Worm (Caenorhabditis elegans): Measurements from ENCODE around the gene nrde-2.

nrde-2 gene

DNA sequence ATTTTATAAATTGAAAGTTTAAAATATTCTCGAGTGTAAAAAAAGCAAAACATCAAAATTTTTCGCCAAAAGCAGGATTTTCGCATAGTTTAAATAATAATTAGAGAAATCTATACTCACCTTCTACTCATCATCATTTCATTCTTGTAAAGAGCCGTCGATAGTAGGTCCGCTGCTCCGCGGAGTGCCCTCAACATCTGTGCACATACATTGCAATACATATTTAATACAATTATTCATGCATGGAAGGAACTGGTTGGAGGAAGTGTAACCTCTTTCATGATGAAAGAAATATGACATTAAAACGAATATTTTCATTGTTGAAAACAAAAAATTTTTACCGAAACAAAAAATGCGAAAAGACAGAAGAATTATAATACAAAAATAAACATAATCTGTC, 5.1 kb downstream of the nrde-2 start, which contains the start of gene mrps-14 (continued):
- no peak for TF ChIP-seq F57C9.4 (tag; optimal IDR thresholded peaks at IDR 0.05)
- TF ChIP-seq attf-3 (GFP tag; conservative IDR thresholded peaks at IDR 0.05), result no peak
- TF ChIP-seq F39B2.1 (GFP tag; IDR thresholded peaks at IDR 0.05), result no peak
- TF ChIP-seq pha-4 (tag; optimal IDR thresholded peaks at IDR 0.05), result no peak
- TF ChIP-seq cebp-1 (GFP tag; IDR thresholded peaks at IDR 0.05), result no peak
- TF ChIP-seq cebp-1 (tag; optimal IDR thresholded peaks at IDR 0.05), result no peak
- no peak for TF ChIP-seq ceh-79 (tag; optimal IDR thresholded peaks at IDR 0.05)
- TF ChIP-seq egl-44 (GFP tag; IDR thresholded peaks at IDR 0.05), result no peak
- TF ChIP-seq hsf-1 (GFP tag; IDR thresholded peaks at IDR 0.05), result peak; percentile 70; the same call in 1 of the 2 replicates
- TF ChIP-seq T26A5.8 (tag; optimal IDR thresholded peaks at IDR 0.05), result no peak
- TF ChIP-seq mes-4 (tag; optimal IDR thresholded peaks at IDR 0.05), result no peak
- TF ChIP-seq repo-1 (tag; optimal IDR thresholded peaks at IDR 0.05), result peak; percentile 34
- TF ChIP-seq ztf-26 (tag; optimal IDR thresholded peaks at IDR 0.05), result no peak
- TF ChIP-seq unc-130 (GFP tag; optimal IDR thresholded peaks at IDR 0.05), result no peak
- TF ChIP-seq bed-1 (GFP tag; IDR thresholded peaks at IDR 0.05), result no peak
- TF ChIP-seq attf-6 (GFP tag; IDR thresholded peaks at IDR 0.05), result no peak
- no peak for TF ChIP-seq hlh-26 (GFP tag; conservative IDR thresholded peaks at IDR 0.05)
- TF ChIP-seq efl-1 (GFP tag; optimal IDR thresholded peaks at IDR 0.05), result no peak
- TF ChIP-seq nfya-1 (tag; optimal IDR thresholded peaks at IDR 0.05; ENCODE audit: borderline replicate concordance, insufficient read depth), result no peak
- no peak for TF ChIP-seq hlh-12 (tag; optimal IDR thresholded peaks at IDR 0.05)
- TF ChIP-seq hrde-1 (tag; optimal IDR thresholded peaks at IDR 0.05; ENCODE audit: borderline replicate concordance), result peak; percentile 76
- no peak for TF ChIP-seq ztf-25 (GFP tag; IDR thresholded peaks at IDR 0.05)
- no peak for TF ChIP-seq mel-28 (tag; optimal IDR thresholded peaks at IDR 0.05; ENCODE audit: borderline replicate concordance)
- TF ChIP-seq bed-2 (GFP tag; IDR thresholded peaks at IDR 0.05), result no peak
- TF ChIP-seq madf-6 (GFP tag; IDR thresholded peaks at IDR 0.05), result no peak; the same call in 1 of the 2 replicates
- TF ChIP-seq lag-1 (GFP tag; IDR thresholded peaks at IDR 0.05), result no peak
- TF ChIP-seq hmg-20 (GFP tag; IDR thresholded peaks at IDR 0.05), result no peak
- 0 out of 2 replicates have a peak, but pooled peaks have one; percentile 11 for TF ChIP-seq ceh-40 (GFP tag; IDR thresholded peaks at IDR 0.05)
- no peak for TF ChIP-seq F37B4.10 (GFP tag; IDR thresholded peaks at IDR 0.05)
- no peak for TF ChIP-seq nhr-90 (tag; optimal IDR thresholded peaks at IDR 0.05)
- TF ChIP-seq madf-10 (tag; optimal IDR thresholded peaks at IDR 0.05), result no peak
- no peak for TF ChIP-seq let-607 (tag; optimal IDR thresholded peaks at IDR 0.05)
- TF ChIP-seq pbrm-1 (GFP tag; IDR thresholded peaks at IDR 0.05), result no peak
- TF ChIP-seq Y53G8AR.9 (GFP tag; conservative IDR thresholded peaks at IDR 0.05), result peak; percentile 53
- TF ChIP-seq ama-1 (optimal IDR thresholded peaks at IDR 0.05), result no peak
- peak in 1 of 2 experiments; percentile 83 for TF ChIP-seq ama-1 (GFP tag; optimal IDR thresholded peaks at IDR 0.05)
- TF ChIP-seq tbx-9 (tag; optimal IDR thresholded peaks at IDR 0.05; ENCODE audit: borderline replicate concordance), result no peak
- TF ChIP-seq F23B12.7 (tag; optimal IDR thresholded peaks at IDR 0.05; ENCODE audit: insufficient read depth), result no peak

DNA sequence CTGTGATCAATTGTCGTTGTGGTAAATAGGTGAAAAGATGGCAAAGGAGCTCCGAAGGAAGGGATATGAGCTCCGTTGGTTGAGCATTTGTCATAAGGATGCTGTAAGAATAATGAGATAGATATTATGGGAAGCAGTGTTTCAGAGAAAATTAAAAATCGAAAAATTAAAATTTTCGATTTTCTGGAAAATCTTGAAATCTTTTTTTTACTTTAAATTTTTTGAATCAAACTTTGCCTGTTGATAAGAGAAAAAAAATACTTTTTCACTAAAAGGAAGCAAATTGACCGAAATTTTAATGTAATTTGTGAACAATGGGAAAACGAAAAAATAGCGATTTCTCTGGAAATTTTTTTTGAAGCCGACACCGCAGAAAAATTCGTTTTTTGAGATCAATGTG, 7.8 kb downstream of the nrde-2 start, which contains the start of gene mec-15:
TSS of gene mec-15 (minus strand) at position 101 of the 400 bp plus-strand sequence.
- TF ChIP-seq nhr-80 (tag; optimal IDR thresholded peaks at IDR 0.05) (no peak), ztf-6 (GFP tag; IDR thresholded peaks at IDR 0.05) (no peak), lin-54 (GFP tag; optimal IDR thresholded peaks at IDR 0.05) (no peak), hlh-26 (GFP tag; conservative IDR thresholded peaks at IDR 0.05) (no peak), snpc-4 (GFP tag; optimal IDR thresholded peaks at IDR 0.05) (no peak), snpc-4 (tag; optimal IDR thresholded peaks at IDR 0.05) (no peak)

All from whole organism, young adult.